Worm (Caenorhabditis elegans): ENCODE measurements around the gene cdr-2.

The cdr-2 gene

ce11 chrV:12460583-12460982 lies 45.1 kb upstream of the cdr-2 start (continued):
- TF ChIP-seq dmd-9 (GFP tag; IDR thresholded peaks at IDR 0.05) (no peak), daf-16 (GFP tag; optimal IDR thresholded peaks at IDR 0.05) (peak in 1 of 2 experiments; percentile 59), daf-16 (tag; optimal IDR thresholded peaks at IDR 0.05) (no peak), ZK337.2 (GFP tag; IDR thresholded peaks at IDR 0.05) (no peak), ceh-44 (GFP tag; IDR thresholded peaks at IDR 0.05) (no peak), skn-1 (tag; optimal IDR thresholded peaks at IDR 0.05) (no peak), madf-5 (GFP tag; IDR thresholded peaks at IDR 0.05) (no peak), fos-1 (tag; optimal IDR thresholded peaks at IDR 0.05) (no peak), nhr-41 (GFP tag; IDR thresholded peaks at IDR 0.05) (no peak), hmg-1.1 (GFP tag; IDR thresholded peaks at IDR 0.05) (no peak), dmd-6 (GFP tag; IDR thresholded peaks at IDR 0.05) (no peak), F37D6.2 (tag; optimal IDR thresholded peaks at IDR 0.05) (no peak), F44E2.7 (GFP tag; IDR thresholded peaks at IDR 0.05) (no peak), fkh-10 (GFP tag; optimal IDR thresholded peaks at IDR 0.05) (no peak), cey-2 (tag; optimal IDR thresholded peaks at IDR 0.05; ENCODE audit: borderline replicate concordance, insufficient read depth) (no peak), hlh-11 (tag; optimal IDR thresholded peaks at IDR 0.05) (peak; percentile 1), zip-2 (tag; optimal IDR thresholded peaks at IDR 0.05) (no peak), daf-19 (GFP tag; conservative IDR thresholded peaks at IDR 0.05) (no peak), snpc-1.2 (GFP tag; IDR thresholded peaks at IDR 0.05) (no peak), zfp-3 (GFP tag; conservative IDR thresholded peaks at IDR 0.05) (no peak), unc-130 (GFP tag; optimal IDR thresholded peaks at IDR 0.05) (no peak), nhr-25 (tag; optimal IDR thresholded peaks at IDR 0.05; ENCODE audit: borderline replicate concordance, insufficient read depth) (no peak), lim-7 (GFP tag; IDR thresholded peaks at IDR 0.05) (no peak)

- TF ChIP-seq D1046.2 (GFP tag; IDR thresholded peaks at IDR 0.05): no peak
- peak; percentile 27 for TF ChIP-seq aha-1 (tag)
- TF ChIP-seq egl-43 (GFP tag; IDR thresholded peaks at IDR 0.05): peak; percentile 42; the same call in 1 of the 2 replicates
- no peak for TF ChIP-seq dve-1 (tag; optimal IDR thresholded peaks at IDR 0.05; ENCODE audit: insufficient read depth)
- 0 out of 2 replicates have a peak, but pooled peaks have one; percentile 14 for TF ChIP-seq ctbp-1 (GFP tag; IDR thresholded peaks at IDR 0.05)
- no peak for TF ChIP-seq ceh-32 (tag; optimal IDR thresholded peaks at IDR 0.05; ENCODE audit: poor library complexity)
- TF ChIP-seq mxl-3 (GFP tag; optimal IDR thresholded peaks at IDR 0.05): no peak
- no peak for TF ChIP-seq duxl-1 (tag; optimal IDR thresholded peaks at IDR 0.05; ENCODE audit: poor library complexity)
- peak; percentile 93 for TF ChIP-seq set-16 (GFP tag; IDR thresholded peaks at IDR 0.05)
- 0 out of 2 replicates have a peak, but pooled peaks have one; percentile 38 for TF ChIP-seq dmd-8 (GFP tag; IDR thresholded peaks at IDR 0.05)
- TF ChIP-seq F26F4.8 (GFP tag; conservative IDR thresholded peaks at IDR 0.05): no peak
Observed at ce11 chrV:12455695-12456094, 40.2 kb upstream of the cdr-2 start.

ce11 chrV:12450441-12450840 lies 34.9 kb upstream of the cdr-2 start, which contains the start of gene F28C1.1:
TSS of gene F28C1.1 (plus strand) at chrV:12450805.
- TF ChIP-seq nhr-6 (tag; optimal IDR thresholded peaks at IDR 0.05) (peak; percentile 55), Y48G9A.11 (GFP tag; IDR thresholded peaks at IDR 0.05) (peak; percentile 92), sdz-12 (GFP tag; optimal IDR thresholded peaks at IDR 0.05) (no peak), lin-39 (tag; optimal IDR thresholded peaks at IDR 0.05) (no peak), T20F7.1 (GFP tag; optimal IDR thresholded peaks at IDR 0.05) (peak; percentile 93), dpl-1 (GFP tag; optimal IDR thresholded peaks at IDR 0.05) (peak; percentile 84), R02D3.7 (tag; optimal IDR thresholded peaks at IDR 0.05) (peak; percentile 16)

All from whole organism, L4 larva.